Fruit fly (Drosophila melanogaster) whole organism, adult: ENCODE results near the gene CG11537.

Experiments
- CG11617 ChIP-seq: fragments of 200-800 bp; sonication (Bioruptor generic); optimal IDR thresholded peaks from 2 replicates; lab custom pipeline; 2017; ENCODE audit warnings: mild to moderate bottlenecking, missing biosample characterization, missing genetic modification reagents, missing genetic modification characterization
- Hr96 ChIP-seq: fragments of 200-800 bp; sonication (Bioruptor generic); optimal IDR thresholded peaks from 2 replicates; lab custom pipeline; 2016; ENCODE audit warnings: missing biosample characterization, missing genetic modification characterization
- bab1 ChIP-seq: fragments of 200-800 bp; sonication (Bioruptor generic); optimal IDR thresholded peaks from 3 replicates; lab custom pipeline; 2019; ENCODE audit warnings: missing biosample characterization, mild to moderate bottlenecking, missing genetic modification characterization, moderate library complexity
- cic ChIP-seq: fragments of 200-800 bp; sonication (Bioruptor generic); optimal IDR thresholded peaks from 2 replicates; lab custom pipeline; 2017; ENCODE audit warnings: missing biosample characterization, mild to moderate bottlenecking, missing genetic modification characterization, moderate library complexity
- cnc ChIP-seq, 2 experiments: fragments of >200 bp; optimal IDR thresholded peaks; 2 replicates each; lab custom pipeline; 2017
- pad ChIP-seq: fragments of 200-800 bp; sonication (Bioruptor generic); optimal IDR thresholded peaks from 3 replicates; lab custom pipeline; 2017; ENCODE audit warnings: missing biosample characterization, missing genetic modification characterization, mild to moderate bottlenecking, moderate library complexity, missing genetic modification reagents
- tj ChIP-seq: fragments of 200-800 bp; sonication (Bioruptor generic); optimal IDR thresholded peaks from 3 replicates; lab custom pipeline; 2017; ENCODE audit warnings: missing biosample characterization, mild to moderate bottlenecking, missing genetic modification characterization, moderate library complexity

dm6 chr3L:3164951-3165350 lies 21.7 kb upstream of the CG11537 start, which contains the start of gene CG32280:
- TF ChIP-seq CG11617 (GFP tag; lab: Kevin White, UChicago) (peak; percentile 19), pad (no peak), cnc (optimal IDR thresholded peaks at IDR 0.05; lab: Kevin White, UChicago) (no peak), Hr96 (no peak), cic (GFP tag; lab: Kevin White, UChicago) (peak; percentile 17), tj (GFP tag; lab: Kevin White, UChicago) (no peak), bab1 (peak; percentile 60)
